Fruit fly (Drosophila melanogaster) whole organism, wandering third instar larva: ENCODE results near the gene Vps37B.

Source experiments
- CG9705 ChIP-seq: fragments of 200-800 bp; sonication (Bioruptor generic); optimal IDR thresholded peaks from 2 replicates; lab custom pipeline; 2018; ENCODE audit warnings: missing biosample characterization, mild to moderate bottlenecking, missing genetic modification characterization
- CrebA ChIP-seq: fragments of 200-800 bp; sonication (Bioruptor generic); optimal IDR thresholded peaks from 2 replicates; lab custom pipeline; 2016; ENCODE audit warnings: missing biosample characterization, mild to moderate bottlenecking, missing genetic modification characterization, borderline replicate concordance
- HLH106 ChIP-seq: fragments of 200-800 bp; optimal IDR thresholded peaks from 3 replicates; lab custom pipeline; 2019; ENCODE audit warnings: missing biosample characterization, mild to moderate bottlenecking, missing genetic modification characterization, moderate library complexity
- Mio ChIP-seq: sonication (Bioruptor generic); optimal IDR thresholded peaks from 2 replicates; lab custom pipeline; 2016; ENCODE audit warnings: missing biosample characterization, missing genetic modification characterization
- Myc ChIP-seq: fragments of >200 bp; optimal IDR thresholded peaks from 2 replicates; lab custom pipeline; 2017
- OdsH ChIP-seq: fragments of 200-800 bp; sonication (Bioruptor generic); optimal IDR thresholded peaks from 2 replicates; lab custom pipeline; 2016; ENCODE audit warnings: missing biosample characterization, mild to moderate bottlenecking, missing genetic modification characterization
- brk ChIP-seq: fragments of 200-800 bp; sonication (Bioruptor generic); optimal IDR thresholded peaks from 2 replicates; lab custom pipeline; 2016; ENCODE audit warnings: missing biosample characterization, mild to moderate bottlenecking, missing genetic modification characterization
- fru ChIP-seq: fragments of 200-800 bp; sonication (Bioruptor generic); optimal IDR thresholded peaks from 3 replicates; lab custom pipeline; 2016; ENCODE audit warnings: missing biosample characterization, mild to moderate bottlenecking, missing genetic modification characterization
- h ChIP-seq: fragments of 200-800 bp; sonication (Bioruptor generic); optimal IDR thresholded peaks from 3 replicates; lab custom pipeline; 2016; ENCODE audit warnings: missing biosample characterization, mild to moderate bottlenecking, missing genetic modification characterization
- lola ChIP-seq: fragments of >200 bp; optimal IDR thresholded peaks from 2 replicates; lab custom pipeline; 2017; ENCODE audit warnings: missing biosample characterization, missing genetic modification characterization
- pan ChIP-seq: fragments of >200 bp; optimal IDR thresholded peaks from 2 replicates; lab custom pipeline; 2017
- psq ChIP-seq: fragments of 200-800 bp; sonication (Bioruptor generic); optimal IDR thresholded peaks from 3 replicates; lab custom pipeline; 2017; ENCODE audit warnings: missing biosample characterization, mild to moderate bottlenecking, missing genetic modification characterization, moderate library complexity
- usp ChIP-seq: fragments of >200 bp; optimal IDR thresholded peaks from 2 replicates; lab custom pipeline; 2017; ENCODE audit warnings: missing biosample characterization, missing genetic modification characterization

DNA sequence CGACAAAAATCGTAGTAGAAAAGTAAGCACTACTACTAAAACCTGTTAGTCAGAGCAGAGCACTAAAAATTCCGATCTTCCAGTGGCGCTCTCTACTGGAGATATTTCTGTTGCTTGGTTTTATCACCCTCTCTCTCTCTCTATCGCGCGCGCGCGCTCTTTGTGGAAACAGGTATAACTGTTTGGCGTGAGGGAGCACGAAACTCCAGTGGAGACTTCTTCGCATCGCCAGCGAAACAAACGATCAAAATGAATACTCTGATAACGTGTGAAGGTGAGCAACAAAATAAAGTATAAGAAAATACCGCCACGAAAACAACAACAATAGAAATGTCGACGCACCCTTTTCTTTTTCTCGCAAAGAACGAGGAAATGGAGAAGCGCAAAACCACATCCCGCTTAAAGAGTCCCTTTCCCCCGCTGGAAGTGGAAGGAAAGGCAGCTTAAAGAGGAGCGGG is 9.6 kb upstream of the Vps37B start:
- TF ChIP-seq OdsH (GFP tag; lab: Kevin White, UChicago) (no peak), h (GFP tag; lab: Kevin White, UChicago) (no peak), lola (GFP tag; lab: Kevin White, UChicago) (no peak), fru (GFP tag; lab: Kevin White, UChicago) (no peak), Mio (GFP tag; lab: Kevin White, UChicago) (no peak), brk (GFP tag; lab: Kevin White, UChicago) (no peak), usp (GFP tag; lab: Kevin White, UChicago) (no peak), CG9705 (no peak), psq (GFP tag; lab: Kevin White, UChicago) (peak; percentile 82), CrebA (GFP tag; lab: Kevin White, UChicago) (no peak), Myc (lab: Kevin White, UChicago) (no peak), HLH106 (no peak), pan (lab: Kevin White, UChicago) (no peak)
